Worm (Caenorhabditis elegans) whole organism, L3 larva: ENCODE results near the gene K09C4.10.

ENCODE experiments used
- ZK546.5 ChIP-seq: sonication (generic microtip); optimal IDR thresholded peaks from 2 replicates; lab custom pipeline; 2017; ENCODE audit warnings: missing biosample characterization, missing genetic modification characterization
- ceh-16 ChIP-seq: sonication (generic microtip); optimal IDR thresholded peaks from 2 replicates; lab custom pipeline; 2017; ENCODE audit warnings: missing biosample characterization, missing genetic modification characterization
- ceh-28 ChIP-seq: fragments of 150-350 bp; optimal IDR thresholded peaks from 2 replicates; lab custom pipeline; 2014; ENCODE audit warnings: missing biosample characterization, missing genetic modification reagents, missing genetic modification characterization
- daf-12 ChIP-seq: fragments of 150-350 bp; optimal IDR thresholded peaks from 2 replicates; lab custom pipeline; 2014; ENCODE audit warnings: missing biosample characterization, missing genetic modification reagents, missing genetic modification characterization
- lin-39 ChIP-seq: fragments of 150-350 bp; optimal IDR thresholded peaks from 2 replicates; lab custom pipeline; 2018; ENCODE audit warnings: missing biosample characterization, missing genetic modification reagents, missing genetic modification characterization
- pha-4 ChIP-seq: fragments of 150-350 bp; optimal IDR thresholded peaks from 2 replicates; lab custom pipeline; 2014; ENCODE audit warnings: missing biosample characterization, missing genetic modification reagents, missing genetic modification characterization
- unc-62 ChIP-seq: fragments of 150-350 bp; sonication (generic microtip); optimal IDR thresholded peaks from 4 replicates; lab custom pipeline; 2014; ENCODE audit warnings: missing biosample characterization, missing genetic modification reagents, missing genetic modification characterization

- TF ChIP-seq ZK546.5 (tag; lab: Kevin White, UChicago) (no peak), ceh-16 (tag; lab: Kevin White, UChicago) (no peak), pha-4 (tag; lab: Kevin White, UChicago) (no peak), daf-12 (tag; lab: Kevin White, UChicago) (no peak), ceh-28 (no peak), lin-39 (tag; lab: Kevin White, UChicago) (no peak), unc-62 (GFP tag; lab: Kevin White, UChicago) (no peak)
These were observed 44.6 kb downstream of the K09C4.10 start, which contains the start of gene F28B4.3 for ce11 chrX:3235358-3235816.
